Fruit fly (Drosophila melanogaster) whole organism, embryonic: ENCODE results near the gene CG12521.

Experiments
- CG13424 ChIP-seq: fragments of 200-800 bp; sonication (Bioruptor generic); optimal IDR thresholded peaks from 2 replicates; lab custom pipeline; 2019; ENCODE audit warnings: missing biosample characterization, mild to moderate bottlenecking, missing genetic modification characterization, moderate library complexity
- CG15696 ChIP-seq: fragments of 200-800 bp; sonication (Bioruptor generic); optimal IDR thresholded peaks from 2 replicates; lab custom pipeline; 2019; ENCODE audit warnings: missing biosample characterization, mild to moderate bottlenecking, missing genetic modification characterization, moderate library complexity
- CG2889 ChIP-seq: fragments of 200-800 bp; sonication (Bioruptor generic); IDR thresholded peaks from 3 replicates; pipeline ENCODE4 v1.3.6; 2022; ENCODE audit warnings: missing biosample characterization, missing genetic modification characterization
- CG33213 ChIP-seq: fragments of 200-800 bp; sonication (Bioruptor generic); optimal IDR thresholded peaks from 3 replicates; lab custom pipeline; 2016; ENCODE audit warnings: missing biosample characterization, missing genetic modification characterization
- CG6254 ChIP-seq: fragments of 200-800 bp; sonication (Bioruptor generic); optimal IDR thresholded peaks from 3 replicates; lab custom pipeline; 2017; ENCODE audit warnings: mild to moderate bottlenecking, missing biosample characterization, missing genetic modification reagents, missing genetic modification characterization
- Dip2 ChIP-seq: fragments of 200-800 bp; sonication (Bioruptor generic); IDR thresholded peaks from 2 replicates; pipeline ENCODE4 v1.3.6; 2022; ENCODE audit warnings: missing biosample characterization, missing genetic modification characterization
- Hey ChIP-seq: fragments of 200-800 bp; sonication (Bioruptor generic); optimal IDR thresholded peaks from 3 replicates; lab custom pipeline; 2018; ENCODE audit warnings: missing biosample characterization, mild to moderate bottlenecking, missing genetic modification characterization
- Spps ChIP-seq: fragments of 200-800 bp; sonication (Bioruptor generic); optimal IDR thresholded peaks from 2 replicates; lab custom pipeline; 2018; ENCODE audit warnings: missing biosample characterization, mild to moderate bottlenecking, missing genetic modification characterization
- grn ChIP-seq: fragments of 200-800 bp; sonication (Bioruptor generic); optimal IDR thresholded peaks from 3 replicates; lab custom pipeline; 2017; ENCODE audit warnings: missing biosample characterization, missing genetic modification characterization
- hb ChIP-seq: fragments of 200-800 bp; sonication (Bioruptor generic); IDR thresholded peaks from 3 replicates; pipeline ENCODE4 v1.3.6; 2022; ENCODE audit warnings: missing biosample characterization, missing genetic modification characterization; ENCODE audit not compliant: partially characterized antibody
- jigr1 ChIP-seq: fragments of 200-800 bp; sonication (Bioruptor generic); IDR thresholded peaks from 3 replicates; pipeline ENCODE4 v1.3.6; 2022; ENCODE audit warnings: missing biosample characterization, missing genetic modification characterization
- psq ChIP-seq: fragments of 200-800 bp; sonication (Bioruptor generic); optimal IDR thresholded peaks from 2 replicates; lab custom pipeline; 2017; ENCODE audit warnings: missing biosample characterization, missing genetic modification characterization
- unpg ChIP-seq: fragments of 200-800 bp; sonication (Bioruptor generic); optimal IDR thresholded peaks from 3 replicates; lab custom pipeline; 2018; ENCODE audit warnings: missing biosample characterization, mild to moderate bottlenecking, missing genetic modification characterization, moderate library complexity

- TF ChIP-seq psq (GFP tag; lab: Kevin White, UChicago) (no peak), Spps (tag; lab: Kevin White, UChicago) (no peak), jigr1 (GFP tag; lab: Robert Waterston, UW) (no peak), CG6254 (GFP tag; lab: Kevin White, UChicago) (no peak), CG33213 (no peak), CG15696 (tag; lab: Kevin White, UChicago) (no peak), CG2889 (GFP tag; lab: Robert Waterston, UW) (no peak), Hey (tag; lab: Kevin White, UChicago) (no peak), unpg (GFP tag; lab: Kevin White, UChicago) (no peak), hb (GFP tag; lab: Robert Waterston, UW) (no peak), CG13424 (tag; lab: Kevin White, UChicago) (no peak), Dip2 (GFP tag; lab: Robert Waterston, UW) (no peak), grn (GFP tag; lab: Kevin White, UChicago) (no peak)
Observed at dm6 chr3L:11847703-11848102, at the start of gene CG12521.
